In the genomic region with DNA sequence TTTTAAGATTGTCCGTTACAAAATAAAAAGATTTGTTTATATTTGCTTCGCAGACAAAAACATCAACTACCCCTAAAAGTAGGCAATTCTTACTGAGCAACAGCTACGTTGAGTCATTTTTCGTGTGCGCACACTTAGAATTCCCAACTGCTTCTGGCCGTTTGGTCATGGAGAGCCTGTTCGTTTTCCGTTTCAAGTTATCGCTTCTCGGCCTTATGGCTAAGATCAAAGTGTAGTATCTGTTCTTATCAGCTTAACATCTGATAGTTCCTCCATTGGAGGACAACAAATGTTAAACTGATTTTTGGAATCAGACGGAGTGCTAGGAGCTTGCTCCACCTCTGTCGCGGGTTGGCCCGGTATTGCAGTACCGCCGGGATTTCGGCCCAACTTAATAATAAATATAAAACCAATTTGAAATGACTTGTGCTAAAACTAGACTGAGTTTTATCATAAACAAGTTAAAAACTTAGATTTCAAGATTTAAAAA, we compare ENCODE assay signal across 1 fruit fly cellular context.
TF ChIP-seq lines count a peak whose summit lies in the region.

No protein-coding gene starts in this region.

TF ChIP-seq in whole organism, embryonic, 481 proteins besides CTCF, POLR2A, EP300 and RAD21 (continued from another document):
- TF ChIP-seq CG15514 (GFP tag; optimal IDR thresholded peaks at IDR 0.05; lab: Kevin White, UChicago) = peak; percentile 28
- TF ChIP-seq CG4730 (GFP tag; IDR thresholded peaks at IDR 0.05; lab: Robert Waterston, UW) = peak; percentile 44; the same call in 1 of the 2 replicates
- TF ChIP-seq dmrt99B (tag; optimal IDR thresholded peaks at IDR 0.05; lab: Kevin White, UChicago) = peak; percentile 65
